Worm (Caenorhabditis elegans): ENCODE measurements around the gene F36H9.7.

DNA sequence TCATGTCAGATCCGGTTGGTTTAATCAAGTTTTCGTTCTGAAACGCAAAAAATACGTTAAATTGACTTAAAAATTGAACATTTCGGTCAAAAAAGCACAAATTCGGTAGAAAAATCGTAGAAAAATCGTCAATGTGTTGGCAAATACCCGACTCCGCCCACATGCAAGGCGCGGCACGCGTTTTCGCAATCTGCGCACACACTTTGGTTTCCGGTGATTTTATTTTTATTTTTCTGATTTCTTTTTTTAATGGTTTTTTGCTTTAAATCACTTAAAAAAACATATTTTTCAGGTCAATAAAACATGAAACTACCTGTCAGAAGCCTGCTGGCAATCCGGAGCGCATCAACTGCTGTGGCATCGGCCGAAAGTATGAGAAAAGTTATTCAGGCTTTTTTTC is 46.6 kb upstream of the F36H9.7 start, which contains the start of the genes gly-7 and mrpl-39:
- TF ChIP-seq lsy-27 (tag; optimal IDR thresholded peaks at IDR 0.05; ENCODE audit: borderline replicate concordance, insufficient read depth) (no peak), F49E8.2 (tag; optimal IDR thresholded peaks at IDR 0.05; ENCODE audit: insufficient read depth) (no peak), let-526 (GFP tag; IDR thresholded peaks at IDR 0.05) (no peak)

All from whole organism, young adult.